Worm (Caenorhabditis elegans) whole organism, young adult: ENCODE data around the gene fbxa-152.
A peak's percentile ranks its signal among the peaks of the same experiment; 100 is the strongest.

Source experiments
- B0261.1 ChIP-seq: sonication (generic microtip); optimal IDR thresholded peaks from 2 replicates; lab custom pipeline; 2016; ENCODE audit warnings: mild to moderate bottlenecking, missing genetic modification characterization, moderate library complexity, missing compliant biosample characterization
- B0336.3 ChIP-seq: fragments of 200-800 bp; sonication (Bioruptor generic); IDR thresholded peaks from 2 replicates; pipeline ENCODE4 v1.3.6; 2022; ENCODE audit warnings: missing genetic modification characterization, missing compliant biosample characterization
- F33H1.4 ChIP-seq: fragments of 200-800 bp; sonication (Bioruptor generic); IDR thresholded peaks from 2 replicates; pipeline ENCODE4 v1.3.6; 2022; ENCODE audit warnings: missing genetic modification reagents, missing genetic modification characterization, missing compliant biosample characterization
- F39B2.1 ChIP-seq: fragments of 200-800 bp; sonication (Bioruptor generic); IDR thresholded peaks from 2 replicates; pipeline ENCODE4 v1.3.6; 2022; ENCODE audit warnings: missing genetic modification reagents, missing genetic modification characterization, missing compliant biosample characterization
- F57A8.1 ChIP-seq: fragments of 200-800 bp; sonication (Bioruptor generic); optimal IDR thresholded peaks from 2 replicates; lab custom pipeline; 2018; ENCODE audit warnings: mild to moderate bottlenecking, missing genetic modification characterization, moderate library complexity, missing compliant biosample characterization
- F57C9.4 ChIP-seq: sonication (generic microtip); optimal IDR thresholded peaks from 2 replicates; lab custom pipeline; 2017; ENCODE audit warnings: mild to moderate bottlenecking, missing genetic modification characterization, missing compliant biosample characterization
- Y53G8AR.9 ChIP-seq: fragments of 200-800 bp; sonication (Bioruptor generic); conservative IDR thresholded peaks from 2 replicates; pipeline ENCODE4 v1.3.6; 2022; ENCODE audit warnings: missing genetic modification reagents, missing genetic modification characterization, missing compliant biosample characterization
- Y56A3A.18 ChIP-seq: fragments of 200-800 bp; sonication (Bioruptor generic); IDR thresholded peaks from 2 replicates; pipeline ENCODE4 v1.3.6; 2022; ENCODE audit warnings: missing genetic modification reagents, missing genetic modification characterization, missing compliant biosample characterization
- Y67H2A.10 ChIP-seq: fragments of 200-800 bp; sonication (Bioruptor generic); conservative IDR thresholded peaks from 2 replicates; pipeline ENCODE4 v1.3.6; 2022; ENCODE audit warnings: missing genetic modification reagents, missing genetic modification characterization, missing compliant biosample characterization
- ama-1 ChIP-seq, 3 experiments: fragments of 150-350 bp in 1 of 3; sonication (generic microtip) in 2 of 3; optimal IDR thresholded peaks; 2 replicates each; lab custom pipeline; 2014 to 2018; ENCODE audit warnings: missing biosample characterization in 2 of 3, missing genetic modification characterization in 2 of 3, missing genetic modification reagents in 2 of 3
- aptf-2 ChIP-seq: fragments of 200-800 bp; sonication (Bioruptor generic); conservative IDR thresholded peaks from 2 replicates; pipeline ENCODE4 v1.3.6; 2022; ENCODE audit warnings: missing genetic modification reagents, missing genetic modification characterization, missing compliant biosample characterization
- attf-3 ChIP-seq: fragments of 200-800 bp; sonication (Bioruptor generic); conservative IDR thresholded peaks from 2 replicates; pipeline ENCODE4 v1.3.6; 2022; ENCODE audit warnings: missing genetic modification reagents, missing genetic modification characterization, missing compliant biosample characterization
- attf-6 ChIP-seq: fragments of 200-800 bp; sonication (Bioruptor generic); IDR thresholded peaks from 2 replicates; pipeline ENCODE4 v1.3.6; 2022; ENCODE audit warnings: missing genetic modification reagents, missing genetic modification characterization, missing compliant biosample characterization
- ceh-40 ChIP-seq: fragments of 200-800 bp; sonication (Bioruptor generic); IDR thresholded peaks from 2 replicates; pipeline ENCODE4 v1.3.6; 2022; ENCODE audit warnings: missing genetic modification characterization, missing compliant biosample characterization
- egl-18 ChIP-seq: fragments of 200-800 bp; sonication (Bioruptor generic); IDR thresholded peaks from 2 replicates; pipeline ENCODE4 v1.3.6; 2022; ENCODE audit warnings: missing genetic modification reagents, missing genetic modification characterization, missing compliant biosample characterization
- ekl-4 ChIP-seq: fragments of 200-800 bp; sonication (Bioruptor generic); IDR thresholded peaks from 2 replicates; pipeline ENCODE4 v1.3.6; 2022; ENCODE audit warnings: missing genetic modification reagents, missing genetic modification characterization, missing compliant biosample characterization
- ets-4 ChIP-seq: fragments of 200-800 bp; sonication (Bioruptor generic); optimal IDR thresholded peaks from 2 replicates; lab custom pipeline; 2018; ENCODE audit warnings: mild to moderate bottlenecking, missing genetic modification characterization, missing compliant biosample characterization
- lag-1 ChIP-seq: fragments of 200-800 bp; sonication (Bioruptor generic); IDR thresholded peaks from 2 replicates; pipeline ENCODE4 v1.3.6; 2022; ENCODE audit warnings: missing genetic modification reagents, missing genetic modification characterization, missing compliant biosample characterization
- lsl-1 ChIP-seq: fragments of 200-800 bp; sonication (Bioruptor generic); optimal IDR thresholded peaks from 2 replicates; lab custom pipeline; 2018; ENCODE audit warnings: mild to moderate bottlenecking, missing genetic modification characterization, moderate library complexity, missing compliant biosample characterization
- lsy-27 ChIP-seq: sonication (generic microtip); optimal IDR thresholded peaks from 2 replicates; lab custom pipeline; 2017; ENCODE audit warnings: missing genetic modification characterization, mild to moderate bottlenecking, missing compliant biosample characterization, antibody characterized with exemption, missing genotype, borderline replicate concordance; ENCODE audit not compliant: insufficient read depth
- nhr-120 ChIP-seq: fragments of 200-800 bp; sonication (Bioruptor generic); IDR thresholded peaks from 2 replicates; pipeline ENCODE4 v1.3.6; 2022; ENCODE audit warnings: missing genetic modification characterization, missing compliant biosample characterization
- nhr-27 ChIP-seq: fragments of 200-800 bp; sonication (Bioruptor generic); optimal IDR thresholded peaks from 2 replicates; lab custom pipeline; 2018; ENCODE audit warnings: mild to moderate bottlenecking, missing genetic modification characterization, moderate library complexity, missing compliant biosample characterization
- pha-4 ChIP-seq: fragments of 150-350 bp; sonication (generic microtip); optimal IDR thresholded peaks from 2 replicates; lab custom pipeline; 2014; ENCODE audit warnings: missing biosample characterization, missing genetic modification reagents, missing genetic modification characterization
- repo-1 ChIP-seq: sonication (generic microtip); optimal IDR thresholded peaks from 2 replicates; lab custom pipeline; 2017; ENCODE audit warnings: mild to moderate bottlenecking, missing genetic modification characterization, missing compliant biosample characterization
- rpc-1 ChIP-seq, 2 experiments: fragments of 150-350 bp in 1 of 2; sonication (generic microtip) in 1 of 2; optimal IDR thresholded peaks; 2 replicates each; lab custom pipeline; 2014 to 2018; ENCODE audit warnings: missing biosample characterization in 1 of 2, missing genetic modification characterization in 1 of 2, missing genetic modification reagents in 1 of 2, missing genotype in 1 of 2
- sdz-38 ChIP-seq: sonication (generic microtip); optimal IDR thresholded peaks from 2 replicates; lab custom pipeline; 2016; ENCODE audit warnings: missing genotype, missing genetic modification characterization, missing compliant biosample characterization
- snpc-1.1 ChIP-seq: sonication (generic microtip); optimal IDR thresholded peaks from 2 replicates; lab custom pipeline; 2017; ENCODE audit warnings: missing genetic modification characterization, mild to moderate bottlenecking, missing compliant biosample characterization, antibody characterized with exemption, moderate library complexity, missing genotype, missing genetic modification reagents; ENCODE audit not compliant: insufficient read depth
- snpc-1.3 ChIP-seq: sonication (generic microtip); optimal IDR thresholded peaks from 2 replicates; lab custom pipeline; 2017; ENCODE audit warnings: missing genetic modification characterization, mild to moderate bottlenecking, missing compliant biosample characterization, antibody characterized with exemption, moderate library complexity, missing genotype, missing genetic modification reagents; ENCODE audit not compliant: insufficient read depth
- tbp1 ChIP-seq: fragments of 200-800 bp; sonication (Bioruptor generic); optimal IDR thresholded peaks from 2 replicates; lab custom pipeline; 2018; ENCODE audit warnings: mild to moderate bottlenecking, missing genetic modification characterization, missing compliant biosample characterization
- ztf-25 ChIP-seq: fragments of 200-800 bp; sonication (Bioruptor generic); IDR thresholded peaks from 2 replicates; pipeline ENCODE4 v1.3.6; 2022; ENCODE audit warnings: missing genetic modification reagents, missing genetic modification characterization, missing compliant biosample characterization
- ztf-26 ChIP-seq: sonication (generic microtip); optimal IDR thresholded peaks from 2 replicates; lab custom pipeline; 2017; ENCODE audit warnings: missing genetic modification characterization, missing compliant biosample characterization
- ztf-28 ChIP-seq: fragments of 200-800 bp; sonication (Bioruptor generic); IDR thresholded peaks from 2 replicates; pipeline ENCODE4 v1.3.6; 2022; ENCODE audit warnings: missing genetic modification reagents, missing genetic modification characterization, missing compliant biosample characterization
- ztf-3 ChIP-seq: fragments of 200-800 bp; sonication (Bioruptor generic); optimal IDR thresholded peaks from 2 replicates; lab custom pipeline; 2018; ENCODE audit warnings: mild to moderate bottlenecking, missing genetic modification characterization, missing compliant biosample characterization
- ztf-6 ChIP-seq: fragments of 200-800 bp; sonication (Bioruptor generic); IDR thresholded peaks from 2 replicates; pipeline ENCODE4 v1.3.6; 2022; ENCODE audit warnings: missing genetic modification reagents, missing genetic modification characterization, missing compliant biosample characterization

The fbxa-152 gene

ce11 chrV:15551642-15552041 lies 50.5 kb downstream of the fbxa-152 start (continued):
- TF ChIP-seq snpc-1.1 (tag; lab: Kevin White, UChicago) (peak; percentile 19), ztf-28 (GFP tag; lab: Robert Waterston, UW) (peak; percentile 75; the same call in 1 of the 2 replicates), ztf-3 (GFP tag; lab: Kevin White, UChicago) (no peak), F39B2.1 (GFP tag; lab: Robert Waterston, UW) (no peak), F57C9.4 (tag; lab: Kevin White, UChicago) (no peak), lsy-27 (no peak), nhr-27 (tag; lab: Kevin White, UChicago) (no peak), lsl-1 (GFP tag; lab: Kevin White, UChicago) (peak; percentile 30), egl-18 (GFP tag; lab: Robert Waterston, UW) (no peak), Y53G8AR.9 (GFP tag; lab: Robert Waterston, UW) (no peak), tbp1 (GFP tag; lab: Kevin White, UChicago) (peak; percentile 98), nhr-120 (GFP tag; lab: Robert Waterston, UW) (no peak), B0336.3 (GFP tag; lab: Robert Waterston, UW) (peak; percentile 43; the same call in 1 of the 2 replicates), Y56A3A.18 (peak; percentile 84; the same call in 1 of the 2 replicates)
- TF ChIP-seq, all 124 proteins: peak for 68

- TF ChIP-seq ets-4 (GFP tag; lab: Kevin White, UChicago) (no peak), B0261.1 (tag; lab: Kevin White, UChicago) (peak; percentile 52), Y56A3A.18 (no peak), sdz-38 (no peak), tbp1 (GFP tag; lab: Kevin White, UChicago) (peak; percentile 73), pha-4 (tag; lab: Kevin White, UChicago) (no peak), repo-1 (tag; lab: Kevin White, UChicago) (no peak), ztf-6 (no peak), ama-1 (optimal IDR thresholded peaks at IDR 0.05; lab: Kevin White, UChicago) (no peak), ama-1 (GFP tag; optimal IDR thresholded peaks at IDR 0.05; lab: Kevin White, UChicago) (no peak), rpc-1 (optimal IDR thresholded peaks at IDR 0.05; lab: Kevin White, UChicago) (peak; percentile 26), rpc-1 (tag; optimal IDR thresholded peaks at IDR 0.05; lab: Kevin White, UChicago) (peak; percentile 52), snpc-1.3 (tag; lab: Kevin White, UChicago) (no peak), ceh-40 (GFP tag; lab: Robert Waterston, UW) (no peak), attf-3 (GFP tag; lab: Robert Waterston, UW) (no peak), lag-1 (GFP tag; lab: Robert Waterston, UW) (no peak), Y67H2A.10 (GFP tag; lab: Robert Waterston, UW) (no peak), aptf-2 (GFP tag; lab: Robert Waterston, UW) (no peak), F57A8.1 (GFP tag; lab: Kevin White, UChicago) (no peak), ztf-26 (no peak), ekl-4 (GFP tag; lab: Robert Waterston, UW) (no peak), ztf-25 (GFP tag; lab: Robert Waterston, UW) (no peak), F33H1.4 (GFP tag; lab: Robert Waterston, UW) (no peak), attf-6 (GFP tag; lab: Robert Waterston, UW) (no peak)
Observed at ce11 chrV:15550408-15550807, 51.7 kb downstream of the fbxa-152 start.
